Worm (Caenorhabditis elegans) whole organism, L4 larva: ENCODE measurements around the gene C06E7.88.

Experiments
- F26F4.8 ChIP-seq: fragments of 200-800 bp; sonication (Bioruptor generic); conservative IDR thresholded peaks from 2 replicates; pipeline ENCODE4 v1.3.6; 2022; ENCODE audit warnings: missing genetic modification characterization, missing compliant biosample characterization
- F44E2.7 ChIP-seq: fragments of 200-800 bp; sonication (Bioruptor generic); IDR thresholded peaks from 2 replicates; pipeline ENCODE4 v2.1.2; 2022; ENCODE audit warnings: missing genetic modification characterization, missing compliant biosample characterization
- F49E8.2 ChIP-seq: sonication (generic microtip); optimal IDR thresholded peaks from 2 replicates; lab custom pipeline; 2016; ENCODE audit warnings: missing compliant biosample characterization, mild to moderate bottlenecking, missing genetic modification characterization, borderline replicate concordance
- T26A8.4 ChIP-seq: fragments of 200-800 bp; sonication (Bioruptor generic); IDR thresholded peaks from 2 replicates; pipeline ENCODE4 v1.3.6; 2022; ENCODE audit warnings: missing genetic modification characterization, missing compliant biosample characterization
- Y105C5A.15 ChIP-seq: fragments of 200-800 bp; sonication (Bioruptor generic); IDR thresholded peaks from 2 replicates; pipeline ENCODE4 v1.3.6; 2022; ENCODE audit warnings: missing genetic modification characterization, missing compliant biosample characterization
- Y48G9A.11 ChIP-seq: fragments of 200-800 bp; sonication (Bioruptor generic); IDR thresholded peaks from 2 replicates; pipeline ENCODE4 v1.3.6; 2022; ENCODE audit warnings: missing genetic modification reagents, missing genetic modification characterization, missing compliant biosample characterization
- ZK546.5 ChIP-seq, 2 experiments: sonication (generic microtip); optimal IDR thresholded peaks; 2 replicates each; lab custom pipeline; 2017; ENCODE audit warnings: missing biosample characterization in 2 of 2, missing genetic modification characterization in 2 of 2
- aha-1 ChIP-seq: fragments of 150-350 bp; peaks from one replicate; lab custom pipeline; 2014; ENCODE audit warnings: missing biosample characterization, missing genetic modification characterization
- ceh-20 ChIP-seq: fragments of 200-800 bp; sonication (Bioruptor generic); IDR thresholded peaks from 2 replicates; pipeline ENCODE4 v1.3.6; 2022; ENCODE audit warnings: missing genetic modification reagents, missing genetic modification characterization, missing compliant biosample characterization
- ceh-28 ChIP-seq: fragments of 150-350 bp; optimal IDR thresholded peaks from 2 replicates; lab custom pipeline; 2014; ENCODE audit warnings: missing biosample characterization, missing genetic modification reagents, missing genetic modification characterization
- ceh-44 ChIP-seq: fragments of 200-800 bp; sonication (Bioruptor generic); IDR thresholded peaks from 2 replicates; pipeline ENCODE4 v1.3.6; 2022; ENCODE audit warnings: missing genetic modification reagents, missing genetic modification characterization, missing compliant biosample characterization
- ceh-82 ChIP-seq: sonication (generic microtip); optimal IDR thresholded peaks from 2 replicates; lab custom pipeline; 2017; ENCODE audit warnings: missing biosample characterization, missing genetic modification characterization
- cey-2 ChIP-seq: sonication (generic microtip); optimal IDR thresholded peaks from 3 replicates; lab custom pipeline; 2017; ENCODE audit warnings: missing genetic modification characterization, mild to moderate bottlenecking, missing compliant biosample characterization, antibody characterized with exemption, borderline replicate concordance; ENCODE audit not compliant: insufficient read depth
- daf-12 ChIP-seq: fragments of 150-350 bp; optimal IDR thresholded peaks from 2 replicates; lab custom pipeline; 2014; ENCODE audit warnings: missing biosample characterization, missing genetic modification reagents, missing genetic modification characterization
- daf-16 ChIP-seq, 3 experiments: sonication (generic microtip); optimal IDR thresholded peaks; 2 replicates each; lab custom pipeline; 2016 to 2017; ENCODE audit warnings: missing genetic modification characterization in 3 of 3, missing genetic modification reagents in 3 of 3, mild to moderate bottlenecking in 2 of 3, missing compliant biosample characterization in 2 of 3, missing biosample characterization in 1 of 3, moderate library complexity in 1 of 3
- daf-19 ChIP-seq: fragments of 200-800 bp; sonication (Bioruptor generic); conservative IDR thresholded peaks from 2 replicates; pipeline ENCODE4 v1.3.6; 2022; ENCODE audit warnings: missing genetic modification characterization, missing compliant biosample characterization
- daf-8 ChIP-seq: fragments of 200-800 bp; sonication (Bioruptor generic); IDR thresholded peaks from 2 replicates; pipeline ENCODE4 v1.3.6; 2022; ENCODE audit warnings: missing genetic modification characterization, missing compliant biosample characterization
- dpl-1 ChIP-seq: fragments of 150-350 bp; optimal IDR thresholded peaks from 2 replicates; lab custom pipeline; 2014; ENCODE audit warnings: missing biosample characterization, missing genetic modification reagents, missing genetic modification characterization
- gei-8 ChIP-seq: fragments of 200-800 bp; sonication (Bioruptor generic); optimal IDR thresholded peaks from 2 replicates; lab custom pipeline; 2018; ENCODE audit warnings: mild to moderate bottlenecking, missing genetic modification characterization, missing compliant biosample characterization
- hlh-11 ChIP-seq: fragments of 200-800 bp; sonication (Bioruptor generic); optimal IDR thresholded peaks from 2 replicates; lab custom pipeline; 2018; ENCODE audit warnings: mild to moderate bottlenecking, missing genetic modification characterization, missing compliant biosample characterization
- hlh-30 ChIP-seq: sonication (generic microtip); optimal IDR thresholded peaks from 2 replicates; lab custom pipeline; 2017; ENCODE audit warnings: antibody characterized with exemption, mild to moderate bottlenecking, missing genetic modification characterization, missing compliant biosample characterization; ENCODE audit not compliant: insufficient read depth
- lim-7 ChIP-seq: fragments of 200-800 bp; sonication (Bioruptor generic); IDR thresholded peaks from 2 replicates; pipeline ENCODE4 v1.3.6; 2022; ENCODE audit warnings: missing genetic modification characterization, missing compliant biosample characterization
- lin-15B ChIP-seq: fragments of 150-350 bp; sonication (generic microtip); optimal IDR thresholded peaks from 3 replicates; lab custom pipeline; 2014; ENCODE audit warnings: missing biosample characterization, missing genetic modification characterization
- lin-38 ChIP-seq: fragments of 200-800 bp; sonication (Bioruptor generic); IDR thresholded peaks from 2 replicates; pipeline ENCODE4 v1.3.6; 2022; ENCODE audit warnings: missing genetic modification reagents, missing genetic modification characterization, missing compliant biosample characterization
- lsy-2 ChIP-seq, 2 experiments: fragments of 150-350 bp in 1 of 2; sonication (generic microtip) in 1 of 2; optimal IDR thresholded peaks; 2 replicates each; lab custom pipeline; 2014 to 2017; ENCODE audit warnings: missing biosample characterization in 2 of 2, missing genetic modification characterization in 2 of 2
- mdt-29 ChIP-seq: fragments of 200-800 bp; sonication (Bioruptor generic); IDR thresholded peaks from 2 replicates; pipeline ENCODE4 v1.3.6; 2022; ENCODE audit warnings: missing genetic modification reagents, missing genetic modification characterization, missing compliant biosample characterization
- mep-1 ChIP-seq: fragments of 150-350 bp; sonication (generic microtip); optimal IDR thresholded peaks from 3 replicates; lab custom pipeline; 2014; ENCODE audit warnings: missing biosample characterization, missing genetic modification characterization
- nhr-10 ChIP-seq: fragments of 150-350 bp; optimal IDR thresholded peaks from 2 replicates; lab custom pipeline; 2014; ENCODE audit warnings: missing biosample characterization, missing genetic modification characterization
- nhr-237 ChIP-seq: sonication (generic microtip); optimal IDR thresholded peaks from 2 replicates; lab custom pipeline; 2017; ENCODE audit warnings: missing biosample characterization, missing genetic modification characterization
- nhr-42 ChIP-seq: fragments of 200-800 bp; sonication (Bioruptor generic); IDR thresholded peaks from 2 replicates; pipeline ENCODE4 v1.3.6; 2022; ENCODE audit warnings: missing genetic modification characterization, missing compliant biosample characterization
- nhr-48 ChIP-seq: sonication (generic microtip); optimal IDR thresholded peaks from 2 replicates; lab custom pipeline; 2016; ENCODE audit warnings: mild to moderate bottlenecking, missing genetic modification characterization, missing compliant biosample characterization
- nhr-6 ChIP-seq: fragments of 150-350 bp; optimal IDR thresholded peaks from 2 replicates; lab custom pipeline; 2014; ENCODE audit warnings: missing biosample characterization, missing genetic modification characterization
- nhr-77 ChIP-seq: fragments of 150-350 bp; optimal IDR thresholded peaks from 2 replicates; lab custom pipeline; 2014; ENCODE audit warnings: missing biosample characterization, missing genetic modification characterization
- pha-4 ChIP-seq, 2 experiments: fragments of 150-350 bp in 1 of 2; fragments of 200-800 bp in 1 of 2; sonication (Bioruptor generic) in 1 of 2; IDR thresholded peaks in 1 of 2; optimal IDR thresholded peaks in 1 of 2; 2 replicates each; pipeline versions ENCODE4 v1.3.6 to Lab custom; 2014 to 2022; ENCODE audit warnings: missing genetic modification characterization in 2 of 2, missing genetic modification reagents in 2 of 2, missing biosample characterization in 1 of 2, missing compliant biosample characterization in 1 of 2
- saeg-2 ChIP-seq: fragments of 200-800 bp; sonication (Bioruptor generic); IDR thresholded peaks from 2 replicates; pipeline ENCODE4 v1.3.6; 2022; ENCODE audit warnings: missing genetic modification reagents, missing genetic modification characterization, missing compliant biosample characterization
- snpc-1.2 ChIP-seq: fragments of 200-800 bp; sonication (Bioruptor generic); IDR thresholded peaks from 2 replicates; pipeline ENCODE4 v1.3.6; 2022; ENCODE audit warnings: missing genetic modification reagents, missing genetic modification characterization, missing compliant biosample characterization
- unc-62 ChIP-seq, 3 experiments: fragments of 150-350 bp in 1 of 3; sonication (generic microtip); optimal IDR thresholded peaks in 2 of 3; peaks in 1 of 3; 1 replicate in 1 of 3; 2 replicates in 2 of 3; lab custom pipeline; 2014 to 2017; ENCODE audit warnings: missing biosample characterization in 3 of 3, missing genetic modification characterization in 3 of 3, missing genetic modification reagents in 3 of 3, missing genotype in 1 of 3
- zip-11 ChIP-seq: fragments of 200-800 bp; sonication (Bioruptor generic); IDR thresholded peaks from 2 replicates; pipeline ENCODE4 v1.3.6; 2022; ENCODE audit warnings: missing genetic modification characterization, missing compliant biosample characterization

Gene C06E7.88

DNA sequence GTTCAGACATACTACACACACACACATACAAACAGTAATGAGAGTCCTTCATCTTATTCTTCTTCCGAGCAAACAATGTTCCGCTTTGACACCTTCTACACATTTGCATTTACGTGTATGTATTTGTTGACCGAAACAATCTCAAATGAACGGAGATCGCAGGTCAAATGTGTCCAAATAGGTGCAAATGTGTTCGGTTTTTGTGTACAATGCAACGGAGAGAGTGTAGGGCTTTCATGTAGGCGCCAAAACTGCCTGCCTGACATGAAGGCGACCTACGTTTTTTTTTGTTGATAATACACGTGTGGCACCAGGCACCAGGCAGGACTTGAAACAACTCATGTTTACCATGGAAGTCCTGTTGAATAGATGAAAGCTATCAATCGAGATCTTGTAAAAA, 10.1 kb downstream of the C06E7.88 start:
- no peak for TF ChIP-seq lsy-2 (tag; optimal IDR thresholded peaks at IDR 0.05; lab: Kevin White, UChicago)
- peak; percentile 66 for TF ChIP-seq aha-1 (tag; lab: Kevin White, UChicago)
- TF ChIP-seq unc-62 (GFP tag; optimal IDR thresholded peaks at IDR 0.05 in 1 of 2; lab: Kevin White, UChicago), result peak in 1 of 2 experiments; percentile 91
- TF ChIP-seq unc-62 (tag; optimal IDR thresholded peaks at IDR 0.05; lab: Kevin White, UChicago), result no peak
- TF ChIP-seq nhr-42 (GFP tag; lab: Robert Waterston, UW), result no peak
- TF ChIP-seq, all 104 proteins: peak for 2

DNA sequence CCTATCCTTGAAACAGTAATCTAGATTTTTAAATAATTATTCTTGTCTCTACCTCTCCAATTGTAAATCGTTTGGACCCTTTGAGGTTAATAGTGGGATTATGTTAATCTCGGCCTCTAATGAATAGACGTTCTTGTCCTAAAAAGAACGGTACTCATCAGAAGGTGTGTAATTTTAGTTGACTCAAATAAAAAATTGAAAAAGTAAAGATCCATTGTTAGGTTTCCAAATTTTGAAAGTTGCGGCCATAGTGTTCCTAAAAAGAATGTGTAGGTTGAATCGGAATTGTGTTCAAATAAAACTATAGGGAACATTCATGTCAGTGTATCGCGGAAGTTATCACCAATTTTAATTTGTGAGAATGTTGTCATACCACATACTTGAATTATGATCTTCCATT, 11.5 kb downstream of the C06E7.88 start:
- TF ChIP-seq unc-62 (GFP tag; optimal IDR thresholded peaks at IDR 0.05 in 1 of 2; lab: Kevin White, UChicago), result peak in 1 of 2 experiments; percentile 93
- no peak for TF ChIP-seq unc-62 (tag; optimal IDR thresholded peaks at IDR 0.05; lab: Kevin White, UChicago)
- TF ChIP-seq daf-8, result no peak
- no peak for TF ChIP-seq lin-38 (GFP tag; lab: Robert Waterston, UW)
- no peak for TF ChIP-seq nhr-237 (tag; lab: Kevin White, UChicago)
- no peak for TF ChIP-seq nhr-48 (tag; lab: Kevin White, UChicago)

DNA sequence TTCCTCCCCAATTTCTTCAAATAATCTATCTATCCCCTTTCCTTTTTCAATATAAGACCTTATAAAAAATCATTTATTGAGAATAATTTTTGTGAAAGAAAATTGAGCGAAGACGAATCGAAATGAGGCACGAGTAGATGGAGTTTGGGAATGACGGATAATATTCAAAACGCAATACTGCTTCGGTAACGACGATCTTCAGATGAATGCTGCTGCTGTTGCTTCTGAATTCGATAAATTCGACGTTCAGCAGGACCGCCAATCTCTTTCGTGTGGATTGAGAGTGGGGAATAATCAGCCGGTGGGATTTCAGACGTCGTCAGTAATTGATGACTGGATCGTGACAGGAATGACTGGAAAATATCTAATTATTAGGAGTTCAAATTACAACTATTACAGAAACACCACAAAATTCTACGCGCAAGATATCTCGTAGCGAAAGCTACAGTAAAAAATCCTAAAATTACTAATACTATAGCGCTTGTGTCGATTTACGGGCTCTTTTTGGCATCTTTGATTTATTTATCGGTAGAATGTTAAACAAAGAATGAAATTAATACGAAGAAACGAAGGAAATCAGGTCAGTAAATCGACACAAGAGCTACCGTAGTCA, 16.2 kb downstream of the C06E7.88 start:
- TF ChIP-seq lin-15B (tag; lab: Kevin White, UChicago), result no peak
- no peak for TF ChIP-seq gei-8 (GFP tag; lab: Kevin White, UChicago)
- TF ChIP-seq daf-19 (GFP tag; lab: Robert Waterston, UW), result no peak
- TF ChIP-seq F49E8.2 (tag; lab: Kevin White, UChicago), result peak; percentile 58
- no peak for TF ChIP-seq hlh-30 (tag; lab: Kevin White, UChicago)
- TF ChIP-seq pha-4 (GFP tag; IDR thresholded peaks at IDR 0.05; lab: Robert Waterston, UW), result no peak
- no peak for TF ChIP-seq pha-4 (tag; optimal IDR thresholded peaks at IDR 0.05; lab: Kevin White, UChicago)
- TF ChIP-seq snpc-1.2 (GFP tag; lab: Robert Waterston, UW), result peak; percentile 59; the same call in 1 of the 2 replicates
- no peak for TF ChIP-seq F26F4.8 (GFP tag; lab: Robert Waterston, UW)
- no peak for TF ChIP-seq Y105C5A.15 (GFP tag; lab: Robert Waterston, UW)
- TF ChIP-seq daf-16 (GFP tag; optimal IDR thresholded peaks at IDR 0.05; lab: Kevin White, UChicago), result no peak
- TF ChIP-seq daf-16 (tag; optimal IDR thresholded peaks at IDR 0.05; lab: Kevin White, UChicago), result no peak
- peak; percentile 32; the same call in 1 of the 2 replicates for TF ChIP-seq lin-38 (GFP tag; lab: Robert Waterston, UW)
- no peak for TF ChIP-seq nhr-6 (tag; lab: Kevin White, UChicago)
- no peak for TF ChIP-seq nhr-77
- TF ChIP-seq Y48G9A.11, result 0 out of 2 replicates have a peak, but pooled peaks have one; percentile 9
- TF ChIP-seq saeg-2 (GFP tag; lab: Robert Waterston, UW), result no peak
- TF ChIP-seq unc-62 (GFP tag; optimal IDR thresholded peaks at IDR 0.05 in 1 of 2; lab: Kevin White, UChicago), result peak in 1 of 2 experiments; percentile 52
- no peak for TF ChIP-seq unc-62 (tag; optimal IDR thresholded peaks at IDR 0.05; lab: Kevin White, UChicago)
- no peak for TF ChIP-seq F44E2.7

DNA sequence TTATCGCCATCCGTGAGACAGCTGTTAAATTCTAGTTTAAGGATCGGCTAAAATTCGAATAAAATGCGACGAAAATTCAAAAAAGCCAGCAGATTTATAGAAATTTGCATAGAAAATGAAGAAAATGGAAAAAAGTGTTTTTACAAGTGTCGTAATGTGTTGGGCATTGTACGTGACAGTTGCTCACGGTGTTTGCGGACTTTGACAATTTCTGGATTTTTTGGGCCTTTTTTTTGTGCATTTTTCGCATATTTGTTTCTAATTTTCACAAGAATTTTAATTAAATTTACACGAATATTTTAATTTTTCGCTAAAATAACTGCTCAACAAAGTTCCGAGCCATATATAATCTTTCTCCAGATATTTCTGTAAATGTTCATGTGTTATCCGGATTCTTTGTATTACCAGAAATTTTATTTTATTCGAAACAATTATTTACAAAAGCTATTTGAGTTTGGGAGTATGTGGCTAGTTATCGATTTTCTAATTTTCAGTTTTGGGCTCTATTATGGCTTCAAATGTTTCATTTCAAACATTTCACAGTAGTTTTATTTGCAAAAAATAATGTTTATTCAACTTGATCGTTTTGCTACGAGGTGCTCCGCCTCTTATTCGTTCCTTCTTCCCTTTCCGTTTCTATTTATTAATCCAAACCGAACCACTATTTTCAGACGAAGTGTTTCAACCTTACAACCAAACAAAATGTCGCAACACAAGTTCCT, 18.9 kb downstream of the C06E7.88 start, which contains the start of gene sams-3:
Gene sams-3 (plus strand): TSS at position 672 of the 722 bp plus-strand sequence.
- TF ChIP-seq zip-11 (no peak), dpl-1 (GFP tag; lab: Kevin White, UChicago) (peak; percentile 57), mep-1 (tag; lab: Kevin White, UChicago) (peak; percentile 36), gei-8 (GFP tag; lab: Kevin White, UChicago) (no peak), lsy-2 (tag; optimal IDR thresholded peaks at IDR 0.05; lab: Kevin White, UChicago) (peak in 1 of 2 experiments; percentile 64), T26A8.4 (GFP tag; lab: Robert Waterston, UW) (no peak), mdt-29 (GFP tag; lab: Robert Waterston, UW) (no peak), lin-38 (GFP tag; lab: Robert Waterston, UW) (peak; percentile 8; the same call in 1 of the 2 replicates), daf-12 (tag; lab: Kevin White, UChicago) (no peak), ceh-28 (tag; lab: Kevin White, UChicago) (no peak), hlh-11 (tag; lab: Kevin White, UChicago) (no peak), nhr-10 (no peak), pha-4 (GFP tag; IDR thresholded peaks at IDR 0.05; lab: Robert Waterston, UW) (no peak), pha-4 (tag; optimal IDR thresholded peaks at IDR 0.05; lab: Kevin White, UChicago) (peak; percentile 25), ceh-82 (tag; lab: Kevin White, UChicago) (no peak), hlh-30 (tag; lab: Kevin White, UChicago) (peak; percentile 7), Y105C5A.15 (GFP tag; lab: Robert Waterston, UW) (no peak), ceh-44 (no peak), F44E2.7 (no peak), lim-7 (GFP tag; lab: Robert Waterston, UW) (no peak), ceh-20 (no peak), ZK546.5 (tag; optimal IDR thresholded peaks at IDR 0.05; lab: Kevin White, UChicago) (no peak), cey-2 (tag; lab: Kevin White, UChicago) (no peak), snpc-1.2 (GFP tag; lab: Robert Waterston, UW) (peak; percentile 62)
